Fruit fly (Drosophila melanogaster): Measurements from ENCODE around the gene RpL36A.

dm6 chr2L:8086736-8087467 lies 44.2 kb upstream of the RpL36A start:
- TF ChIP-seq CG16813 (GFP tag; IDR thresholded peaks at IDR 0.05; ENCODE audit: partially characterized antibody) (no peak), br (optimal IDR thresholded peaks at IDR 0.05) (no peak), CG32532 (GFP tag; IDR thresholded peaks at IDR 0.05) (no peak), lilli (GFP tag; optimal IDR thresholded peaks at IDR 0.05) (peak; percentile 27), CG13775 (GFP tag; optimal IDR thresholded peaks at IDR 0.05) (no peak), CG18599 (GFP tag; optimal IDR thresholded peaks at IDR 0.05) (peak; percentile 50), ara (GFP tag; IDR thresholded peaks at IDR 0.05) (no peak), Deaf1 (tag; optimal IDR thresholded peaks at IDR 0.05) (peak; percentile 5), Usf (GFP tag; optimal IDR thresholded peaks at IDR 0.05) (no peak), Rx (GFP tag; IDR thresholded peaks at IDR 0.05) (no peak), peb (GFP tag; IDR thresholded peaks at IDR 0.05) (no peak), CG17612 (GFP tag; IDR thresholded peaks at IDR 0.05) (no peak), HmgZ (tag; optimal IDR thresholded peaks at IDR 0.05) (peak; percentile 17)
